Worm (Caenorhabditis elegans) whole organism, late embryonic: Measurements from ENCODE around the gene nhr-61.
A peak's percentile ranks its signal among the peaks of the same experiment; 100 is the strongest.

ENCODE experiments used
- ahr-1 ChIP-seq: sonication (generic microtip); optimal IDR thresholded peaks from 2 replicates; lab custom pipeline; 2016; ENCODE audit warnings: missing genetic modification characterization, missing compliant biosample characterization
- ceh-34 ChIP-seq: sonication (generic microtip); optimal IDR thresholded peaks from 2 replicates; lab custom pipeline; 2016; ENCODE audit warnings: mild to moderate bottlenecking, missing genetic modification characterization, missing compliant biosample characterization
- ceh-45 ChIP-seq: fragments of 200-800 bp; sonication (Bioruptor generic); IDR thresholded peaks from 2 replicates; pipeline ENCODE4 v1.3.6; 2022; ENCODE audit warnings: missing genetic modification reagents, missing genetic modification characterization, missing compliant biosample characterization
- fkh-10 ChIP-seq: fragments of 150-350 bp; optimal IDR thresholded peaks from 2 replicates; lab custom pipeline; 2014; ENCODE audit warnings: missing biosample characterization, missing genetic modification reagents, missing genetic modification characterization
- hlh-6 ChIP-seq: sonication (generic microtip); optimal IDR thresholded peaks from 2 replicates; lab custom pipeline; 2016; ENCODE audit warnings: missing genotype, missing genetic modification characterization, missing compliant biosample characterization
- nhr-11 ChIP-seq: fragments of 150-350 bp; optimal IDR thresholded peaks from 2 replicates; lab custom pipeline; 2014; ENCODE audit warnings: missing biosample characterization, missing genetic modification characterization
- tbx-2 ChIP-seq: sonication (generic microtip); optimal IDR thresholded peaks from 2 replicates; lab custom pipeline; 2016; ENCODE audit warnings: missing genetic modification characterization, missing compliant biosample characterization
- tbx-7 ChIP-seq: sonication (generic microtip); optimal IDR thresholded peaks from 2 replicates; lab custom pipeline; 2016; ENCODE audit warnings: missing genotype, missing genetic modification characterization, missing compliant biosample characterization

DNA sequence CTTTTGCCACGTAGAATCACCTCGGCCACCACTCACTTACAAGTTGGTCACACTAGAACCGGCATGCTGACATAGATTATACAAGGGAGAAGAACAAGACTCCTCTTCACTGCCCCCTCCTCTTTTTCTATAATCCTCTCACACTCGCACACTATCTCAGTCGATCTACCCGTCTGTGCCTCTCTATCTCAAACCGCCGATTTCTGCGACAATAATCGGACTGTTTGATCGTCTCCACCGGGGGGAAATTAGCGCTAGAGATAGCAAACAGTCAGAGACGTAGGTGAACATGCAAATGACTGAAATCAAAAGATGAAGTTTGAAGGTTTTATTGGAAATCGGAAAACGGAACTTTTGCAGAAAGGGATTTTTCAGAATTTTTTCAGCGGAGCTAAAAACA is 4.1 kb upstream of the nhr-61 start:
- no peak for TF ChIP-seq nhr-11 (tag; lab: Kevin White, UChicago)
- no peak for TF ChIP-seq fkh-10 (GFP tag; lab: Kevin White, UChicago)
- TF ChIP-seq ceh-45 (GFP tag; lab: Robert Waterston, UW): no peak
- TF ChIP-seq tbx-2 (tag; lab: Kevin White, UChicago): peak; percentile 55
- no peak for TF ChIP-seq tbx-7
- TF ChIP-seq ahr-1 (tag; lab: Kevin White, UChicago): no peak
- TF ChIP-seq ceh-34 (tag; lab: Kevin White, UChicago): no peak
- no peak for TF ChIP-seq hlh-6
